Worm (Caenorhabditis elegans): ENCODE data around the gene nhr-152.

ce11 chrV:7672258-7672657, 13.9 kb upstream of the nhr-152 start, which contains the start of gene C12D5.4:
- TF ChIP-seq ZK546.5 (tag; optimal IDR thresholded peaks at IDR 0.05) = no peak
- no peak for TF ChIP-seq aly-2 (tag; optimal IDR thresholded peaks at IDR 0.05)
- TF ChIP-seq snpc-4 (tag; optimal IDR thresholded peaks at IDR 0.05) = no peak
- TF ChIP-seq ama-1 (optimal IDR thresholded peaks at IDR 0.05) = no peak

Data from whole organism, L3 larva.